Fruit fly (Drosophila melanogaster): ENCODE results near the gene Fhos.

Fhos gene

dm6 chr3L:8833467-8833802 lies 80.0 kb downstream of the Fhos start:
- peak in 1 of 2 experiments; percentile 44 for TF ChIP-seq Pdp1 (GFP tag; optimal IDR thresholded peaks at IDR 0.05)
- TF ChIP-seq CG15269 (tag; optimal IDR thresholded peaks at IDR 0.05): no peak
- TF ChIP-seq so (GFP tag; IDR thresholded peaks at IDR 0.05): 0 out of 3 replicates have a peak, but pooled peaks have one; percentile 5
- TF ChIP-seq sqz (GFP tag; optimal IDR thresholded peaks at IDR 0.05): peak; percentile 81
- no peak for TF ChIP-seq Dref (GFP tag; IDR thresholded peaks at IDR 0.05)
- no peak for TF ChIP-seq H15 (GFP tag; IDR thresholded peaks at IDR 0.05)
- TF ChIP-seq Stat92E (GFP tag; optimal IDR thresholded peaks at IDR 0.05): peak in 1 of 3 experiments; percentile 34
- no peak for TF ChIP-seq CG8089 (GFP tag; optimal IDR thresholded peaks at IDR 0.05)
- peak; percentile 44; the same call in 1 of the 3 replicates for TF ChIP-seq CG2199 (GFP tag; IDR thresholded peaks at IDR 0.05)
- TF ChIP-seq MESR4 (GFP tag; optimal IDR thresholded peaks at IDR 0.05): no peak
- TF ChIP-seq otp (GFP tag; IDR thresholded peaks at IDR 0.05): no peak
- no peak for TF ChIP-seq Nf-YC (tag; optimal IDR thresholded peaks at IDR 0.05)
- no peak for TF ChIP-seq CG3847 (GFP tag; IDR thresholded peaks at IDR 0.05)
- no peak for TF ChIP-seq CG8290 (GFP tag; optimal IDR thresholded peaks at IDR 0.05)
- no peak for TF ChIP-seq CG8290 (tag; optimal IDR thresholded peaks at IDR 0.05)
- no peak for TF ChIP-seq ac (GFP tag; optimal IDR thresholded peaks at IDR 0.05)
- TF ChIP-seq chinmo (GFP tag; IDR thresholded peaks at IDR 0.05; ENCODE audit: partially characterized antibody): 0 out of 4 replicates have a peak, but pooled peaks have one; percentile 67
- TF ChIP-seq CG4360 (GFP tag; IDR thresholded peaks at IDR 0.05): peak; percentile 57
- no peak for TF ChIP-seq Ravus (GFP tag; IDR thresholded peaks at IDR 0.05)
- no peak for TF ChIP-seq CG18764 (GFP tag; optimal IDR thresholded peaks at IDR 0.05)
- TF ChIP-seq fd102C (GFP tag; optimal IDR thresholded peaks at IDR 0.05): no peak
- TF ChIP-seq tio (GFP tag; optimal IDR thresholded peaks at IDR 0.05): no peak
- no peak for TF ChIP-seq pb (GFP tag; optimal IDR thresholded peaks at IDR 0.05)
- TF ChIP-seq sim (GFP tag; IDR thresholded peaks at IDR 0.05): no peak
- no peak for TF ChIP-seq CG10959 (GFP tag; IDR thresholded peaks at IDR 0.05)
- no peak for TF ChIP-seq CG16863 (GFP tag; optimal IDR thresholded peaks at IDR 0.05)
- TF ChIP-seq Hr78 (GFP tag; optimal IDR thresholded peaks at IDR 0.05): no peak
- TF ChIP-seq hbn (GFP tag; IDR thresholded peaks at IDR 0.05; ENCODE audit: partially characterized antibody): no peak
- TF ChIP-seq CG11560 (tag; IDR thresholded peaks at IDR 0.05): no peak
- TF ChIP-seq CG33213 (GFP tag; optimal IDR thresholded peaks at IDR 0.05): no peak
- peak; percentile 28 for TF ChIP-seq CG13894 (tag; optimal IDR thresholded peaks at IDR 0.05)
- peak; percentile 43 for TF ChIP-seq D (optimal IDR thresholded peaks at IDR 0.05)
- TF ChIP-seq D (GFP tag; optimal IDR thresholded peaks at IDR 0.05): no peak
- no peak for TF ChIP-seq tll (GFP tag; optimal IDR thresholded peaks at IDR 0.05)
- no peak for TF ChIP-seq Dip3 (GFP tag; optimal IDR thresholded peaks at IDR 0.05)
- TF ChIP-seq nmo (GFP tag; optimal IDR thresholded peaks at IDR 0.05): no peak
- TF ChIP-seq ato (GFP tag; IDR thresholded peaks at IDR 0.05; ENCODE audit: partially characterized antibody): no peak
- no peak for TF ChIP-seq CG15011 (GFP tag; optimal IDR thresholded peaks at IDR 0.05)
- TF ChIP-seq sd (tag; optimal IDR thresholded peaks at IDR 0.05): no peak
- TF ChIP-seq Rx (GFP tag; IDR thresholded peaks at IDR 0.05): no peak
- no peak for TF ChIP-seq salm (tag; optimal IDR thresholded peaks at IDR 0.05)
- TF ChIP-seq toy (GFP tag; IDR thresholded peaks at IDR 0.05): no peak
- TF ChIP-seq sens (GFP tag): peak; percentile 1
- TF ChIP-seq CG17802 (tag; optimal IDR thresholded peaks at IDR 0.05): no peak
- no peak for TF ChIP-seq gcm2 (GFP tag; optimal IDR thresholded peaks at IDR 0.05)
- no peak for TF ChIP-seq ro (GFP tag; IDR thresholded peaks at IDR 0.05)
- TF ChIP-seq HLHmδ (GFP tag; optimal IDR thresholded peaks at IDR 0.05): no peak
- TF ChIP-seq Ets97D (GFP tag; optimal IDR thresholded peaks at IDR 0.05): no peak
- TF ChIP-seq az2 (GFP tag; optimal IDR thresholded peaks at IDR 0.05): no peak
- no peak for TF ChIP-seq E2f2 (GFP tag; IDR thresholded peaks at IDR 0.05)
- no peak for TF ChIP-seq trem (tag; optimal IDR thresholded peaks at IDR 0.05)
- no peak for TF ChIP-seq CG2678 (tag; optimal IDR thresholded peaks at IDR 0.05)

Data from whole organism, embryonic.